Worm (Caenorhabditis elegans) whole organism, L4/young adult: ENCODE measurements around the gene nhx-9.

ENCODE experiments used
- W03F9.2 ChIP-seq: fragments of 150-350 bp; optimal IDR thresholded peaks from 2 replicates; lab custom pipeline; 2014; ENCODE audit warnings: missing biosample characterization, missing genetic modification characterization
- dao-5 ChIP-seq: sonication (generic microtip); optimal IDR thresholded peaks from 2 replicates; lab custom pipeline; 2016; ENCODE audit warnings: missing genotype, missing genetic modification characterization, moderate library complexity, missing compliant biosample characterization
- him-1 ChIP-seq: sonication (generic microtip); optimal IDR thresholded peaks from 2 replicates; lab custom pipeline; 2016; ENCODE audit warnings: missing genotype, missing genetic modification reagents, missing genetic modification characterization, missing compliant biosample characterization

DNA sequence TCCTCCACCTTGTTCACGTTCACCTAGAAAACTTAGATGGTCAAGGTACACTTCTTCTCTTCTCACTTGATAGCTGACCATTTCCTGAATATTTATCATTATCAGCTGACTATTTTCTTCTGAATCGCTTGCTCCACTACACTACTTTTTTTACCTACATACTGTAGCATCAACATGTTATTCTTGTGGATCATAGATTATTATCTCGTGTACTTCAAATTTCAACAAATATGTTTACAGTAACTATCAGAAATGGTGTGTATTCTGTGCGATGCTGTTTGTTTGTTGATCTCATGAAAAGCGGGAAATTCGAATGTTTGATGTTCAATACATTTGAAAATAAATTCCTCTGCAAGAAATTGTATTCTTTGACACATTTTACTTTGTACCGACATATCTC lies 13.8 kb upstream of the nhx-9 start, which contains the start of gene ZK822.10:
- TF ChIP-seq dao-5, result no peak
- TF ChIP-seq W03F9.2 (tag; lab: Kevin White, UChicago), result no peak
- TF ChIP-seq him-1 (tag; lab: Kevin White, UChicago), result no peak
